Worm (Caenorhabditis elegans): Measurements from ENCODE around the gene toe-2.

ce11 chrII:6566628-6567180 lies 45.5 kb upstream of the toe-2 start, which contains the start of the genes F18C5.5 and F18C5.9:
- TF ChIP-seq ets-7 (tag; optimal IDR thresholded peaks at IDR 0.05) (no peak), B0310.2 (tag; optimal IDR thresholded peaks at IDR 0.05) (no peak), hmbx-1 (tag; optimal IDR thresholded peaks at IDR 0.05) (no peak), ama-1 (optimal IDR thresholded peaks at IDR 0.05) (no peak), sea-1 (GFP tag; conservative IDR thresholded peaks at IDR 0.05) (no peak), tbx-37 (GFP tag; conservative IDR thresholded peaks at IDR 0.05) (no peak), pes-1 (GFP tag; IDR thresholded peaks at IDR 0.05) (no peak), aly-1 (tag; optimal IDR thresholded peaks at IDR 0.05) (no peak), scrt-1 (GFP tag; IDR thresholded peaks at IDR 0.05) (no peak), tra-4 (tag; optimal IDR thresholded peaks at IDR 0.05) (no peak), ceh-13 (GFP tag; optimal IDR thresholded peaks at IDR 0.05) (no peak), hnd-1 (tag; optimal IDR thresholded peaks at IDR 0.05) (no peak), ceh-36 (tag; optimal IDR thresholded peaks at IDR 0.05) (no peak)

All from whole organism, early embryonic.